Fruit fly (Drosophila melanogaster) whole organism, adult: Measurements from ENCODE around the gene CG46307.
A peak's percentile ranks its signal among the peaks of the same experiment; 100 is the strongest.

Source experiments
- CG11617 ChIP-seq: fragments of 200-800 bp; sonication (Bioruptor generic); optimal IDR thresholded peaks from 2 replicates; lab custom pipeline; 2017; ENCODE audit warnings: mild to moderate bottlenecking, missing biosample characterization, missing genetic modification reagents, missing genetic modification characterization
- CG12768 ChIP-seq: fragments of 200-800 bp; sonication (Bioruptor generic); optimal IDR thresholded peaks from 2 replicates; lab custom pipeline; 2017; ENCODE audit warnings: missing biosample characterization, missing genetic modification characterization, mild to moderate bottlenecking, moderate library complexity, missing genetic modification reagents
- CG14711 ChIP-seq: fragments of 200-800 bp; sonication (Bioruptor generic); optimal IDR thresholded peaks from 2 replicates; lab custom pipeline; 2018; ENCODE audit warnings: missing biosample characterization, mild to moderate bottlenecking, missing genetic modification characterization, moderate library complexity
- CG1620 ChIP-seq: fragments of 200-800 bp; sonication (Bioruptor generic); optimal IDR thresholded peaks from 2 replicates; lab custom pipeline; 2016; ENCODE audit warnings: missing biosample characterization, missing genetic modification characterization
- CG33017 ChIP-seq: fragments of 200-800 bp; sonication (Bioruptor generic); optimal IDR thresholded peaks from 2 replicates; lab custom pipeline; 2018; ENCODE audit warnings: missing biosample characterization, mild to moderate bottlenecking, missing genetic modification characterization, moderate library complexity
- CG5204 ChIP-seq: fragments of 200-800 bp; sonication (Bioruptor generic); optimal IDR thresholded peaks from 2 replicates; lab custom pipeline; 2016; ENCODE audit warnings: missing biosample characterization, missing genetic modification characterization
- CG7045 ChIP-seq: fragments of 200-800 bp; sonication (Bioruptor generic); optimal IDR thresholded peaks from 2 replicates; lab custom pipeline; 2017; ENCODE audit warnings: missing biosample characterization, mild to moderate bottlenecking, missing genetic modification characterization
- CG7101 ChIP-seq: fragments of 200-800 bp; sonication (Bioruptor generic); optimal IDR thresholded peaks from 2 replicates; lab custom pipeline; 2018; ENCODE audit warnings: missing biosample characterization, mild to moderate bottlenecking, missing genetic modification characterization, moderate library complexity
- Clk ChIP-seq: fragments of 200-800 bp; sonication (Bioruptor generic); optimal IDR thresholded peaks from 2 replicates; lab custom pipeline; 2017; ENCODE audit warnings: missing biosample characterization, missing genetic modification characterization
- Crg-1 ChIP-seq: fragments of 200-800 bp; sonication (Bioruptor generic); optimal IDR thresholded peaks from 2 replicates; lab custom pipeline; 2016; ENCODE audit warnings: missing biosample characterization, missing genetic modification characterization
- Hr96 ChIP-seq: fragments of 200-800 bp; sonication (Bioruptor generic); optimal IDR thresholded peaks from 2 replicates; lab custom pipeline; 2016; ENCODE audit warnings: missing biosample characterization, missing genetic modification characterization
- Mnt ChIP-seq: fragments of 200-800 bp; sonication (Bioruptor generic); optimal IDR thresholded peaks from 2 replicates; lab custom pipeline; 2016; ENCODE audit warnings: missing biosample characterization, mild to moderate bottlenecking, missing genetic modification characterization
- bab1 ChIP-seq: fragments of 200-800 bp; sonication (Bioruptor generic); optimal IDR thresholded peaks from 3 replicates; lab custom pipeline; 2019; ENCODE audit warnings: missing biosample characterization, mild to moderate bottlenecking, missing genetic modification characterization, moderate library complexity
- cic ChIP-seq: fragments of 200-800 bp; sonication (Bioruptor generic); optimal IDR thresholded peaks from 2 replicates; lab custom pipeline; 2017; ENCODE audit warnings: missing biosample characterization, mild to moderate bottlenecking, missing genetic modification characterization, moderate library complexity
- cnc ChIP-seq, 2 experiments: fragments of >200 bp; optimal IDR thresholded peaks; 2 replicates each; lab custom pipeline; 2017
- kay ChIP-seq: fragments of 200-800 bp; sonication (Bioruptor generic); peaks from one replicate; lab custom pipeline; 2016; ENCODE audit warnings: missing biosample characterization, missing genetic modification characterization, borderline replicate concordance
- ovo ChIP-seq: fragments of 200-800 bp; sonication (Bioruptor generic); optimal IDR thresholded peaks from 2 replicates; lab custom pipeline; 2016; ENCODE audit warnings: missing biosample characterization, missing genetic modification characterization
- pad ChIP-seq: fragments of 200-800 bp; sonication (Bioruptor generic); optimal IDR thresholded peaks from 3 replicates; lab custom pipeline; 2017; ENCODE audit warnings: missing biosample characterization, missing genetic modification characterization, mild to moderate bottlenecking, moderate library complexity, missing genetic modification reagents
- tj ChIP-seq: fragments of 200-800 bp; sonication (Bioruptor generic); optimal IDR thresholded peaks from 3 replicates; lab custom pipeline; 2017; ENCODE audit warnings: missing biosample characterization, mild to moderate bottlenecking, missing genetic modification characterization, moderate library complexity
- toe ChIP-seq: fragments of 200-800 bp; sonication (Bioruptor generic); optimal IDR thresholded peaks from 2 replicates; lab custom pipeline; 2016; ENCODE audit warnings: missing biosample characterization, missing genetic modification characterization

CG46307 gene

DNA sequence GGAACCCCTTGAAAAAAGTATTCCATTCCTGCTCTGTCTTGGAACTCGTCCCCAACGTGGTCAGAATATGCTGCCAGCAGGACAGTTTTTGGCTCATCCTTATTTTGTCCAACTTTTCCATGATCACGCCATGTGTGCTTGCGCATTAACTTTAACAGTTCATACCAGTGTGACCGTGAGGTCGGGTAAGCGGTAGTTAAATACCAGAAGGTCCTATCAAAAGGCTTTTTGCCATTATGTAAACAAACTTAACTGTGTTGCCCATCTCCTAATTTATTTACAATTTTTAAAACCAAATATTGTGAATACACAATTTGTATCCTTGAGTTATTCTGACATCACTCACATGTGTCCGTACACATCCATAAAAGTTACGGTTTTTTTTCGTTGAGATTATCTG lies 43.9 kb downstream of the CG46307 start, which contains the start of gene del:
Gene del (minus strand): TSS at position 305 of the 400 bp plus-strand sequence.
- TF ChIP-seq Clk (GFP tag; lab: Kevin White, UChicago): no peak
- TF ChIP-seq Hr96 (GFP tag; lab: Kevin White, UChicago): no peak
- no peak for TF ChIP-seq ovo (GFP tag; lab: Kevin White, UChicago)
- TF ChIP-seq CG33017: no peak
- no peak for TF ChIP-seq CG7045

DNA sequence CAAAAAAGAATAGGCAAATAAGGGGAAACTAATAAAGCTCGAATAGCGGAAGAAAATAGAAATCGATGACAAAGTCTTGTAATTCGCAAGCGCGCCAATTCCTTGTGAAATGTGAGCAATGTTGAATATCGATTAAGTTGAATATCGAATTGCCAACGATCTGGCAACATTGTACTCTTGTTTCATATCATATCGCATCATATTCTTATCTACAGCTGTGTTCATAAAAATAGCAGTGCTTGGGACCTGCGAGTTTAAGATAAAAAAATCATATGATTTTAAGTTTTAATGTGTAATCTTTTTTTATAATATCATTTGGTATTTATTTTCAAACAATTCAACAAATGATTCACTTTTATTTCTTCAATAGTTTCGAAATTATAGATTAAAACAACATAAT lies 44.7 kb downstream of the CG46307 start:
- TF ChIP-seq Hr96 (GFP tag; lab: Kevin White, UChicago): no peak
- peak; percentile 43 for TF ChIP-seq pad
- TF ChIP-seq CG1620 (GFP tag; lab: Kevin White, UChicago): peak; percentile 1

DNA sequence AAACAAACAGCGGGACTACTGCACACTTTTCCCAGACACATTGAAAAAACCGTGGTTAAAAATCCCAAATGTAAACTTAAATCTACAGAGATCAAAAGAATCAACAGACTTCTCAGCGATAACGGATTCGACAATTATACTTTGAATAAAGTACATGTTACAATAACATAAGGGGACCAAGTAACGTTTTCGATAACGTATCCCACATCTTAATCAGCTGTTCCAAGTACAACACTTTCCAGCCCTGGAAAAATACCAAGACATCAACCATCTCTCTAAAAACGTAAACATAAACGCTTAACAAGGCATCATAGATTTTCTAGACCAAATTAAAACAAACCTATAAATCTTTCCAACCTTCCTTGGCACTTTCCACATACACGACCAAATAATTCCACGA lies 49.5 kb downstream of the CG46307 start:
- no peak for TF ChIP-seq CG1620 (GFP tag; lab: Kevin White, UChicago)
- TF ChIP-seq cic (GFP tag; lab: Kevin White, UChicago): no peak
- TF ChIP-seq CG5204 (GFP tag; lab: Kevin White, UChicago): no peak
- TF ChIP-seq bab1 (GFP tag; lab: Kevin White, UChicago): peak; percentile 22

DNA sequence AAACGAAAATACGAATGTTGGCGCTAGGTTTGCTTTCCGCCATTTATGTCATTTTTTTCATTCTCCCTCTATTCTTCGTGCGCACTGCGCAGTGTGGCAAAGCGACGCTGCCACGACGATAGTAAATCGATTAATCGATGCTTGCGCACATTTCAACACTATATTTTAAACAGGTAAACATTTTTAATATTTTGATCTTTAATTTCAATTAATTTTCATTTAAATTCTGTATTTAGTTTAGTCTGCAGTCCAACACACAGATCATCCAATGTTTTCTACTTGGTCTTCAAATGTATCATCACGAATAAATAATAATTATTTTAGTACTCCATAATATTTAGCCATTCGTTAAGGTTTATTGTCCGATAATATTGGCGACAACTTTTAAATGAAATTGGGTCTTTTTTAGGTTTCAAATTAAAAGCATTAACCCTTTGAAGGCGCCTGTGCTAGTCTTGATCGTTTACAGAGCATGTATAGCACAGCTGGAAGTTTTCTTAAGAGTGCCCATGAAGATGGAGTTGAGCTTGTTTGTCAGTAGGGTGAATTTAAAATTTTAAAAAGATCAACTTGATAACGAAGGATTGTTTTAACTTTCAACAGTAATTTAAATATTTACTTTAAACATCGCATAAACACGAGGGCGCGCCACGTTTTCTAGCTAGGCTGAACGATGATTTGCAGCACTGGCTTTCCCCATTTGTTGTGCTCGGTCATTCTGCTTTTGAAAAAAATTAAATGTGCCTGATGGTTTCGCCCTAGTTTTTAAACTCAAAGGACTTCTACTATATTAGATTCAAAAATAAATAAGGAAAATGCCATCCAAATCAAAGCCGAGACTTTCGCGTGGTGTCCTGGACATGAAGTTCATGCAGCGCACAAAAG lies 52.0 kb downstream of the CG46307 start, which contains the start of the genes Mpp6 and E2f2:
Gene Mpp6 (plus strand): TSS at position 133 of the 885 bp plus-strand sequence.
Gene E2f2 (minus strand): TSS at position 594 of the 885 bp plus-strand sequence.
- TF ChIP-seq tj (GFP tag; lab: Kevin White, UChicago) (no peak), CG14711 (tag; lab: Kevin White, UChicago) (no peak), pad (peak; percentile 63), CG12768 (GFP tag; lab: Kevin White, UChicago) (peak; percentile 67), ovo (GFP tag; lab: Kevin White, UChicago) (no peak), kay (GFP tag; lab: Kevin White, UChicago) (no peak), Mnt (GFP tag; lab: Kevin White, UChicago) (peak; percentile 90), Hr96 (GFP tag; lab: Kevin White, UChicago) (no peak), CG33017 (peak; percentile 29), CG7101 (tag; lab: Kevin White, UChicago) (peak; percentile 62), Crg-1 (GFP tag; lab: Kevin White, UChicago) (peak; percentile 76), toe (GFP tag; lab: Kevin White, UChicago) (peak; percentile 64), bab1 (GFP tag; lab: Kevin White, UChicago) (no peak), cic (GFP tag; lab: Kevin White, UChicago) (no peak), cnc (optimal IDR thresholded peaks at IDR 0.05; lab: Kevin White, UChicago) (no peak), CG7045 (no peak), CG1620 (GFP tag; lab: Kevin White, UChicago) (peak; percentile 83), CG5204 (GFP tag; lab: Kevin White, UChicago) (no peak), CG11617 (peak; percentile 2), Clk (GFP tag; lab: Kevin White, UChicago) (peak; percentile 59)

DNA sequence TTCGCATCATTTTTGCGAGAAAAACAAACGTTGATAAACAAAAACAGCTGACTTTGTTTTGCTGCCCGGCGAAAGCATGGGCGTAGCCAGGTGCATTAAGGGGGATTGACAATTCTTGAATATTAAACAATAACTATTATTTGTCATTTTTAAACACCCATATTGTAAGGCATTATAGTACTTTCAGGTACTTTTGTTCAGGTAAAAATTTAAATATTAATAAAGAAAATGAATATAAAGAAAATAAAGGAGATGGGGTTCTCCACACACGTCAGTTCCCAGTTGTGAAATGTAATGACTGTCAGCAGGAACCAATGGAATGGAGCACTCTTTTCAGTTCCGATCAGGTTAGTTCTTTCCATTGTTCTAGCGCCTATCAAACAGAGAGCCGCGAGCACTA lies 54.2 kb downstream of the CG46307 start, which contains the start of the genes Coq3 and Pld3:
Gene Coq3 (minus strand): TSS at position 58 of the 400 bp plus-strand sequence.
Gene Pld3 (plus strand): TSS at position 294 of the 400 bp plus-strand sequence.
- peak; percentile 83 for TF ChIP-seq Clk (GFP tag; lab: Kevin White, UChicago)
- peak; percentile 85 for TF ChIP-seq pad
- no peak for TF ChIP-seq CG5204 (GFP tag; lab: Kevin White, UChicago)
- TF ChIP-seq CG33017: peak; percentile 94
- peak; percentile 73 for TF ChIP-seq cic (GFP tag; lab: Kevin White, UChicago)
- peak; percentile 89 for TF ChIP-seq tj (GFP tag; lab: Kevin White, UChicago)
- TF ChIP-seq CG1620 (GFP tag; lab: Kevin White, UChicago): peak; percentile 91
- peak; percentile 88 for TF ChIP-seq toe (GFP tag; lab: Kevin White, UChicago)
- TF ChIP-seq Mnt (GFP tag; lab: Kevin White, UChicago): peak; percentile 92
- peak; percentile 96 for TF ChIP-seq CG7101 (tag; lab: Kevin White, UChicago)
- peak; percentile 94 for TF ChIP-seq CG12768 (GFP tag; lab: Kevin White, UChicago)
- no peak for TF ChIP-seq Hr96 (GFP tag; lab: Kevin White, UChicago)
- no peak for TF ChIP-seq cnc (optimal IDR thresholded peaks at IDR 0.05; lab: Kevin White, UChicago)
- peak; percentile 90 for TF ChIP-seq CG7045
- peak; percentile 87 for TF ChIP-seq Crg-1 (GFP tag; lab: Kevin White, UChicago)
- TF ChIP-seq CG14711 (tag; lab: Kevin White, UChicago): peak; percentile 89
- peak; percentile 96 for TF ChIP-seq CG11617
- peak; percentile 95 for TF ChIP-seq bab1 (GFP tag; lab: Kevin White, UChicago)
- TF ChIP-seq kay (GFP tag; lab: Kevin White, UChicago): no peak
- peak; percentile 77 for TF ChIP-seq ovo (GFP tag; lab: Kevin White, UChicago)

DNA sequence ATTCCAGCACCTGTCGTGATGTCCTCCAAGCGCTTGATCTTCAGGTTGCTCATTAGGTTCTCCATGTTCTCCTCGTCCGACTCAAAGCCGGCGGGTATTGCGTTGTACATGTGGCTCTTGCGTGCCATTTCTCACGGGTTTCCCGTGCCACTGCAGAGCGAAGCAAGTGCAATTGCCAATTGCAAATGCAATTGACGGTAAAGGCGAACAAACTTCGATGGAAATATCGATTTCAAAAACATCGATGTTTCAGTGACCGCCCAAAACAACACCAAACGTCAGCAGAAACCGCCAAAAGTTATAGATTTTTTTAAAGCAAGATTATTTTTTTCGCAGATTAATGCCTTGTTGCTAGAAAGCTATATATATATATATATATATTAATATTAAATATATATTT lies 58.5 kb downstream of the CG46307 start, which contains the start of gene Nbr:
Gene Nbr (minus strand): TSS at position 209 of the 400 bp plus-strand sequence.
- TF ChIP-seq CG5204 (GFP tag; lab: Kevin White, UChicago): no peak
- TF ChIP-seq CG33017: no peak
- no peak for TF ChIP-seq cnc (optimal IDR thresholded peaks at IDR 0.05; lab: Kevin White, UChicago)
- TF ChIP-seq bab1 (GFP tag; lab: Kevin White, UChicago): peak; percentile 45
- peak; percentile 61 for TF ChIP-seq tj (GFP tag; lab: Kevin White, UChicago)
